Worm (Caenorhabditis elegans): Measurements from ENCODE around the gene C25F6.6.

DNA sequence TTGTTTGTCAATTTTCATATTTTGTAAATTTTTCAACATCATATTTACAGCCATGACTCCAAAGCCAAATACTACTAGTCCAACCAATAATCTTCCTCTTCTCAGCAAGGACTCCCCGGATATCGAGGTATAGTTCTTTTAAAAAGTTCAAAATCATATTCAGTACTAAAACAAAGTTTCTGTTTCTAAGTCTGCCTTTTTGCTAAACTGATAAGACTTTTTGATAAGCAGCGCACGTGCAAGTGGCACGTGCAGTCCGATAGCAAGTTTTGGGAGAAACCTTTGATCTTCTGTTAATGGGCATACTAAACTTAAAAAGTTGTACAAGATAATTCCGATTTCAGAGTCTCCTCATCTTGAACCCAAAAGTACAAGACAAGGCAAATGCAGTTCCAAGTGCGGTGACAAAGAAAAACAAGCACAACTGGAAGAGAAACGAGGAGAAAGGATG lies 17.2 kb upstream of the C25F6.6 start, which contains the start of gene dpyd-1:
- TF ChIP-seq nhr-28 (tag; optimal IDR thresholded peaks at IDR 0.05) (no peak), sptf-1 (tag; optimal IDR thresholded peaks at IDR 0.05) (no peak), unc-62 (GFP tag; optimal IDR thresholded peaks at IDR 0.05) (no peak), unc-39 (tag; optimal IDR thresholded peaks at IDR 0.05) (no peak), lin-13 (tag; optimal IDR thresholded peaks at IDR 0.05) (no peak), mab-5 (tag; optimal IDR thresholded peaks at IDR 0.05) (no peak), elt-3 (tag; optimal IDR thresholded peaks at IDR 0.05) (no peak), nhr-76 (tag; optimal IDR thresholded peaks at IDR 0.05) (no peak), elt-1 (tag; optimal IDR thresholded peaks at IDR 0.05; ENCODE audit: borderline replicate concordance, insufficient read depth) (no peak), ham-2 (GFP tag; optimal IDR thresholded peaks at IDR 0.05) (no peak), pha-4 (tag; optimal IDR thresholded peaks at IDR 0.05) (no peak), lin-32 (GFP tag; optimal IDR thresholded peaks at IDR 0.05) (no peak), blmp-1 (tag; optimal IDR thresholded peaks at IDR 0.05) (no peak)

Data from whole organism, mixed stage, embryonic.